Worm (Caenorhabditis elegans) whole organism, young adult: ENCODE measurements around the gene dao-4.

Source experiments
- B0035.1 ChIP-seq: sonication (generic microtip); optimal IDR thresholded peaks from 2 replicates; lab custom pipeline; 2016; ENCODE audit warnings: missing genetic modification characterization, mild to moderate bottlenecking, missing compliant biosample characterization, missing genotype, missing genetic modification reagents
- B0261.1 ChIP-seq: sonication (generic microtip); optimal IDR thresholded peaks from 2 replicates; lab custom pipeline; 2016; ENCODE audit warnings: mild to moderate bottlenecking, missing genetic modification characterization, moderate library complexity, missing compliant biosample characterization
- C06A6.2 ChIP-seq: fragments of 200-800 bp; sonication (Bioruptor generic); conservative IDR thresholded peaks from 2 replicates; pipeline ENCODE4 v1.3.6; 2022; ENCODE audit warnings: missing genetic modification characterization, missing compliant biosample characterization
- D2030.7 ChIP-seq: fragments of 200-800 bp; sonication (Bioruptor generic); IDR thresholded peaks from 2 replicates; pipeline ENCODE4 v1.3.6; 2022; ENCODE audit warnings: missing genetic modification reagents, missing genetic modification characterization, missing compliant biosample characterization
- F10E7.11 ChIP-seq: sonication (generic microtip); optimal IDR thresholded peaks from 2 replicates; lab custom pipeline; 2017; ENCODE audit warnings: mild to moderate bottlenecking, missing genetic modification characterization, moderate library complexity, missing compliant biosample characterization
- F52B5.7 ChIP-seq: sonication (generic microtip); optimal IDR thresholded peaks from 2 replicates; lab custom pipeline; 2016; ENCODE audit warnings: mild to moderate bottlenecking, missing genetic modification characterization, missing compliant biosample characterization
- K11D2.4 ChIP-seq: fragments of 200-800 bp; sonication (Bioruptor generic); IDR thresholded peaks from 2 replicates; pipeline ENCODE4 v1.3.6; 2022; ENCODE audit warnings: missing genetic modification reagents, missing genetic modification characterization, missing compliant biosample characterization
- Y53F4B.3 ChIP-seq: fragments of 200-800 bp; sonication (Bioruptor generic); IDR thresholded peaks from 2 replicates; pipeline ENCODE4 v1.3.6; 2022; ENCODE audit warnings: missing genetic modification reagents, missing genetic modification characterization, missing compliant biosample characterization
- Y95B8A.8 ChIP-seq: fragments of 200-800 bp; sonication (Bioruptor generic); IDR thresholded peaks from 2 replicates; pipeline ENCODE4 v1.3.6; 2022; ENCODE audit warnings: missing genetic modification reagents, missing genetic modification characterization, missing compliant biosample characterization
- ZK185.1 ChIP-seq: sonication (generic microtip); optimal IDR thresholded peaks from 2 replicates; lab custom pipeline; 2016; ENCODE audit warnings: mild to moderate bottlenecking, missing genetic modification characterization, missing compliant biosample characterization; ENCODE audit not compliant: poor library complexity, severe bottlenecking
- akir-1 ChIP-seq: fragments of 200-800 bp; sonication (Bioruptor generic); optimal IDR thresholded peaks from 2 replicates; lab custom pipeline; 2018; ENCODE audit warnings: mild to moderate bottlenecking, missing genetic modification characterization, moderate library complexity, missing compliant biosample characterization
- aptf-2 ChIP-seq: fragments of 200-800 bp; sonication (Bioruptor generic); conservative IDR thresholded peaks from 2 replicates; pipeline ENCODE4 v1.3.6; 2022; ENCODE audit warnings: missing genetic modification reagents, missing genetic modification characterization, missing compliant biosample characterization
- atf-7 ChIP-seq: sonication (generic microtip); optimal IDR thresholded peaks from 2 replicates; lab custom pipeline; 2017; ENCODE audit warnings: mild to moderate bottlenecking, missing genetic modification characterization, missing compliant biosample characterization
- ceh-27 ChIP-seq: fragments of 200-800 bp; sonication (Bioruptor generic); optimal IDR thresholded peaks from 2 replicates; lab custom pipeline; 2018; ENCODE audit warnings: mild to moderate bottlenecking, missing genetic modification characterization, moderate library complexity, missing compliant biosample characterization
- ceh-91 ChIP-seq: fragments of 200-800 bp; sonication (Bioruptor generic); IDR thresholded peaks from 2 replicates; pipeline ENCODE4 v1.3.6; 2022; ENCODE audit warnings: missing genetic modification reagents, missing genetic modification characterization, missing compliant biosample characterization
- dox-1 ChIP-seq: fragments of 200-800 bp; sonication (Bioruptor generic); IDR thresholded peaks from 2 replicates; pipeline ENCODE4 v1.3.6; 2022; ENCODE audit warnings: missing genetic modification reagents, missing genetic modification characterization, missing compliant biosample characterization
- dpff-1 ChIP-seq: sonication (generic microtip); optimal IDR thresholded peaks from 2 replicates; lab custom pipeline; 2017; ENCODE audit warnings: mild to moderate bottlenecking, missing genetic modification characterization, missing compliant biosample characterization
- efl-1 ChIP-seq: fragments of 150-350 bp; optimal IDR thresholded peaks from 2 replicates; lab custom pipeline; 2014; ENCODE audit warnings: missing biosample characterization, missing genetic modification reagents, missing genetic modification characterization
- egrh-3 ChIP-seq: fragments of 200-800 bp; sonication (Bioruptor generic); IDR thresholded peaks from 2 replicates; pipeline ENCODE4 v1.3.6; 2022; ENCODE audit warnings: missing genetic modification reagents, missing genetic modification characterization, missing compliant biosample characterization
- hlh-12 ChIP-seq: sonication (generic microtip); optimal IDR thresholded peaks from 2 replicates; lab custom pipeline; 2016; ENCODE audit warnings: missing genetic modification characterization, missing compliant biosample characterization
- hmg-1.2 ChIP-seq: fragments of 200-800 bp; sonication (Bioruptor generic); IDR thresholded peaks from 2 replicates; pipeline ENCODE4 v1.3.6; 2022; ENCODE audit warnings: missing genetic modification reagents, missing genetic modification characterization, missing compliant biosample characterization
- let-607 ChIP-seq, 2 experiments: fragments of 200-800 bp in 1 of 2; sonication (Bioruptor generic) in 1 of 2; sonication (generic microtip) in 1 of 2; optimal IDR thresholded peaks; 2 replicates each; lab custom pipeline; 2016 to 2018; ENCODE audit warnings: mild to moderate bottlenecking in 2 of 2, missing compliant biosample characterization in 2 of 2, missing genetic modification characterization in 2 of 2, moderate library complexity in 2 of 2, missing genotype in 1 of 2
- lin-26 ChIP-seq: fragments of 200-800 bp; sonication (Bioruptor generic); IDR thresholded peaks from 2 replicates; pipeline ENCODE4 v1.3.6; 2022; ENCODE audit warnings: missing genetic modification reagents, missing genetic modification characterization, missing compliant biosample characterization
- lin-40 ChIP-seq: sonication (generic microtip); optimal IDR thresholded peaks from 2 replicates; lab custom pipeline; 2016; ENCODE audit warnings: missing genetic modification characterization, mild to moderate bottlenecking, missing compliant biosample characterization, missing genotype, missing genetic modification reagents
- lir-1 ChIP-seq: fragments of 200-800 bp; sonication (Bioruptor generic); conservative IDR thresholded peaks from 2 replicates; pipeline ENCODE4 v1.3.6; 2022; ENCODE audit warnings: missing genetic modification reagents, missing genetic modification characterization, missing compliant biosample characterization
- lsl-1 ChIP-seq: fragments of 200-800 bp; sonication (Bioruptor generic); optimal IDR thresholded peaks from 2 replicates; lab custom pipeline; 2018; ENCODE audit warnings: mild to moderate bottlenecking, missing genetic modification characterization, moderate library complexity, missing compliant biosample characterization
- lsy-27 ChIP-seq: sonication (generic microtip); optimal IDR thresholded peaks from 2 replicates; lab custom pipeline; 2017; ENCODE audit warnings: missing genetic modification characterization, mild to moderate bottlenecking, missing compliant biosample characterization, antibody characterized with exemption, missing genotype, borderline replicate concordance; ENCODE audit not compliant: insufficient read depth
- madf-10 ChIP-seq: sonication (generic microtip); optimal IDR thresholded peaks from 2 replicates; lab custom pipeline; 2016; ENCODE audit warnings: mild to moderate bottlenecking, missing genetic modification characterization, missing compliant biosample characterization
- mel-28 ChIP-seq: sonication (generic microtip); optimal IDR thresholded peaks from 2 replicates; lab custom pipeline; 2016; ENCODE audit warnings: borderline replicate concordance, mild to moderate bottlenecking, missing genetic modification characterization, missing compliant biosample characterization
- nhr-120 ChIP-seq: fragments of 200-800 bp; sonication (Bioruptor generic); IDR thresholded peaks from 2 replicates; pipeline ENCODE4 v1.3.6; 2022; ENCODE audit warnings: missing genetic modification characterization, missing compliant biosample characterization
- nhr-80 ChIP-seq: sonication (generic microtip); optimal IDR thresholded peaks from 2 replicates; lab custom pipeline; 2016; ENCODE audit warnings: missing genetic modification characterization, missing compliant biosample characterization
- nhr-90 ChIP-seq: sonication (generic microtip); optimal IDR thresholded peaks from 2 replicates; lab custom pipeline; 2016; ENCODE audit warnings: missing genotype, mild to moderate bottlenecking, missing genetic modification characterization, missing compliant biosample characterization
- pbrm-1 ChIP-seq: fragments of 200-800 bp; sonication (Bioruptor generic); IDR thresholded peaks from 2 replicates; pipeline ENCODE4 v1.3.6; 2022; ENCODE audit warnings: missing genetic modification reagents, missing genetic modification characterization, missing compliant biosample characterization
- pha-4 ChIP-seq: fragments of 150-350 bp; sonication (generic microtip); optimal IDR thresholded peaks from 2 replicates; lab custom pipeline; 2014; ENCODE audit warnings: missing biosample characterization, missing genetic modification reagents, missing genetic modification characterization
- snpc-1.3 ChIP-seq: sonication (generic microtip); optimal IDR thresholded peaks from 2 replicates; lab custom pipeline; 2017; ENCODE audit warnings: missing genetic modification characterization, mild to moderate bottlenecking, missing compliant biosample characterization, antibody characterized with exemption, moderate library complexity, missing genotype, missing genetic modification reagents; ENCODE audit not compliant: insufficient read depth
- somi-1 ChIP-seq: fragments of 200-800 bp; sonication (Bioruptor generic); optimal IDR thresholded peaks from 2 replicates; lab custom pipeline; 2018; ENCODE audit warnings: mild to moderate bottlenecking, missing genetic modification characterization, missing compliant biosample characterization
- unc-130 ChIP-seq: sonication (generic microtip); optimal IDR thresholded peaks from 2 replicates; lab custom pipeline; 2016; ENCODE audit warnings: missing genetic modification reagents, missing genetic modification characterization, missing compliant biosample characterization
- zfh-2 ChIP-seq: fragments of 200-800 bp; sonication (Bioruptor generic); conservative IDR thresholded peaks from 2 replicates; pipeline ENCODE4 v1.3.6; 2022; ENCODE audit warnings: missing genetic modification reagents, missing genetic modification characterization, missing compliant biosample characterization
- zim-3 ChIP-seq: sonication (generic microtip); optimal IDR thresholded peaks from 2 replicates; lab custom pipeline; 2017; ENCODE audit warnings: mild to moderate bottlenecking, missing genetic modification characterization, moderate library complexity, missing compliant biosample characterization
- ztf-26 ChIP-seq: sonication (generic microtip); optimal IDR thresholded peaks from 2 replicates; lab custom pipeline; 2017; ENCODE audit warnings: missing genetic modification characterization, missing compliant biosample characterization
- ztf-6 ChIP-seq: fragments of 200-800 bp; sonication (Bioruptor generic); IDR thresholded peaks from 2 replicates; pipeline ENCODE4 v1.3.6; 2022; ENCODE audit warnings: missing genetic modification reagents, missing genetic modification characterization, missing compliant biosample characterization

The dao-4 gene

ce11 chrX:10044473-10044872 is 30.6 kb upstream of the dao-4 start:
- TF ChIP-seq hlh-12 (tag; lab: Kevin White, UChicago) (no peak), B0261.1 (tag; lab: Kevin White, UChicago) (no peak), nhr-120 (GFP tag; lab: Robert Waterston, UW) (no peak), let-607 (tag; optimal IDR thresholded peaks at IDR 0.05; lab: Kevin White, UChicago) (no peak), aptf-2 (GFP tag; lab: Robert Waterston, UW) (no peak), K11D2.4 (GFP tag; lab: Robert Waterston, UW) (no peak), lsl-1 (GFP tag; lab: Kevin White, UChicago) (no peak), pha-4 (tag; lab: Kevin White, UChicago) (no peak), B0035.1 (tag; lab: Kevin White, UChicago) (no peak)
- TF ChIP-seq, all 124 proteins: peak for 0

- TF ChIP-seq zfh-2: no peak
- no peak for TF ChIP-seq D2030.7 (GFP tag; lab: Robert Waterston, UW)
- TF ChIP-seq ceh-27: no peak
- TF ChIP-seq ZK185.1 (tag; lab: Kevin White, UChicago): no peak
- TF ChIP-seq F52B5.7: no peak
- TF ChIP-seq lir-1 (GFP tag; lab: Robert Waterston, UW): no peak
Measured at ce11 chrX:10047325-10047724, 27.8 kb upstream of the dao-4 start, which contains the start of gene ZC374.2. Gene ZC374.2 (minus strand): TSS chrX:10047425.

- TF ChIP-seq mel-28 (tag; lab: Kevin White, UChicago): no peak
- TF ChIP-seq lin-40 (tag; lab: Kevin White, UChicago): no peak
- no peak for TF ChIP-seq Y53F4B.3 (GFP tag; lab: Robert Waterston, UW)
- no peak for TF ChIP-seq lin-26 (GFP tag; lab: Robert Waterston, UW)
- TF ChIP-seq unc-130 (GFP tag; lab: Kevin White, UChicago): no peak
- no peak for TF ChIP-seq lsy-27 (tag; lab: Kevin White, UChicago)
- no peak for TF ChIP-seq snpc-1.3 (tag; lab: Kevin White, UChicago)
- no peak for TF ChIP-seq F10E7.11 (tag; lab: Kevin White, UChicago)
- no peak for TF ChIP-seq ztf-6 (GFP tag; lab: Robert Waterston, UW)
- TF ChIP-seq dpff-1 (tag; lab: Kevin White, UChicago): no peak
- TF ChIP-seq aptf-2 (GFP tag; lab: Robert Waterston, UW): no peak
- TF ChIP-seq, all 124 proteins: peak for 0
Measured at ce11 chrX:10049160-10049559, 25.9 kb upstream of the dao-4 start, which contains the start of gene gnrr-3. Gene gnrr-3 (plus strand): TSS chrX:10049460.

ce11 chrX:10051625-10052024 is 23.5 kb upstream of the dao-4 start:
- no peak for TF ChIP-seq nhr-90 (tag; lab: Kevin White, UChicago)
- TF ChIP-seq nhr-80 (tag; lab: Kevin White, UChicago): peak; percentile 76
- TF ChIP-seq zim-3 (tag; lab: Kevin White, UChicago): no peak
- TF ChIP-seq akir-1 (GFP tag; lab: Kevin White, UChicago): no peak
- TF ChIP-seq lsl-1 (GFP tag; lab: Kevin White, UChicago): no peak
- peak; percentile 44 for TF ChIP-seq ztf-26
- peak in 1 of 2 experiments; percentile 37 for TF ChIP-seq let-607 (tag; optimal IDR thresholded peaks at IDR 0.05; lab: Kevin White, UChicago)
- peak; percentile 61 for TF ChIP-seq atf-7
- no peak for TF ChIP-seq hmg-1.2 (GFP tag; lab: Robert Waterston, UW)
- peak; percentile 58 for TF ChIP-seq somi-1 (GFP tag; lab: Kevin White, UChicago)
- TF ChIP-seq dox-1: 0 out of 2 replicates have a peak, but pooled peaks have one; percentile 18
- peak; percentile 44; the same call in 1 of the 2 replicates for TF ChIP-seq C06A6.2 (GFP tag; lab: Robert Waterston, UW)
- no peak for TF ChIP-seq ceh-91 (GFP tag; lab: Robert Waterston, UW)
- TF ChIP-seq madf-10 (tag; lab: Kevin White, UChicago): peak; percentile 5
- TF ChIP-seq Y95B8A.8 (GFP tag; lab: Robert Waterston, UW): no peak
- TF ChIP-seq efl-1 (GFP tag; lab: Kevin White, UChicago): no peak
- TF ChIP-seq egrh-3 (GFP tag; lab: Robert Waterston, UW): no peak
- no peak for TF ChIP-seq pbrm-1 (GFP tag; lab: Robert Waterston, UW)
